Fruit fly (Drosophila melanogaster) whole organism, pupa: ENCODE data around the gene X11Lbeta.

Experiments used
- CG13204 ChIP-seq: fragments of 200-800 bp; sonication (Bioruptor generic); optimal IDR thresholded peaks from 2 replicates; lab custom pipeline; 2018; ENCODE audit warnings: missing biosample characterization, mild to moderate bottlenecking, missing genetic modification characterization, moderate library complexity
- CG14655 ChIP-seq: fragments of 200-800 bp; sonication (Bioruptor generic); optimal IDR thresholded peaks from 3 replicates; lab custom pipeline; 2017; ENCODE audit warnings: mild to moderate bottlenecking, missing biosample characterization, missing genetic modification reagents, missing genetic modification characterization
- CG15710 ChIP-seq: fragments of 200-800 bp; sonication (Bioruptor generic); optimal IDR thresholded peaks from 2 replicates; lab custom pipeline; 2018; ENCODE audit warnings: missing biosample characterization, mild to moderate bottlenecking, missing genetic modification characterization, moderate library complexity
- D1 ChIP-seq: fragments of 200-800 bp; sonication (Bioruptor generic); optimal IDR thresholded peaks from 2 replicates; lab custom pipeline; 2018; ENCODE audit warnings: missing biosample characterization, mild to moderate bottlenecking, missing genetic modification characterization, moderate library complexity
- Ets98B ChIP-seq: fragments of 200-800 bp; sonication (Bioruptor generic); IDR thresholded peaks from 2 replicates; pipeline ENCODE4 v1.3.6; 2022; ENCODE audit warnings: missing biosample characterization, missing genetic modification characterization
- Snoo ChIP-seq: fragments of 200-800 bp; sonication (Bioruptor generic); optimal IDR thresholded peaks from 3 replicates; lab custom pipeline; 2017; ENCODE audit warnings: missing biosample characterization, mild to moderate bottlenecking, missing genetic modification characterization, inconsistent platforms

dm6 chrX:10618491-10618890 lies 9.0 kb upstream of the X11Lbeta start:
- no peak for TF ChIP-seq CG14655 (GFP tag; lab: Kevin White, UChicago)
- TF ChIP-seq Snoo (tag; lab: Kevin White, UChicago), result no peak
- no peak for TF ChIP-seq Ets98B
- no peak for TF ChIP-seq CG15710 (tag; lab: Kevin White, UChicago)
- no peak for TF ChIP-seq CG13204
- TF ChIP-seq D1 (tag; lab: Kevin White, UChicago), result no peak
